Worm (Caenorhabditis elegans) whole organism, L4/young adult: ENCODE results near the gene Y48E1B.17.

Experiments
- W03F9.2 ChIP-seq: fragments of 150-350 bp; optimal IDR thresholded peaks from 2 replicates; lab custom pipeline; 2014; ENCODE audit warnings: missing biosample characterization, missing genetic modification characterization
- dao-5 ChIP-seq: sonication (generic microtip); optimal IDR thresholded peaks from 2 replicates; lab custom pipeline; 2016; ENCODE audit warnings: missing genotype, missing genetic modification characterization, moderate library complexity, missing compliant biosample characterization
- him-1 ChIP-seq: sonication (generic microtip); optimal IDR thresholded peaks from 2 replicates; lab custom pipeline; 2016; ENCODE audit warnings: missing genotype, missing genetic modification reagents, missing genetic modification characterization, missing compliant biosample characterization

Y48E1B.17 gene

DNA sequence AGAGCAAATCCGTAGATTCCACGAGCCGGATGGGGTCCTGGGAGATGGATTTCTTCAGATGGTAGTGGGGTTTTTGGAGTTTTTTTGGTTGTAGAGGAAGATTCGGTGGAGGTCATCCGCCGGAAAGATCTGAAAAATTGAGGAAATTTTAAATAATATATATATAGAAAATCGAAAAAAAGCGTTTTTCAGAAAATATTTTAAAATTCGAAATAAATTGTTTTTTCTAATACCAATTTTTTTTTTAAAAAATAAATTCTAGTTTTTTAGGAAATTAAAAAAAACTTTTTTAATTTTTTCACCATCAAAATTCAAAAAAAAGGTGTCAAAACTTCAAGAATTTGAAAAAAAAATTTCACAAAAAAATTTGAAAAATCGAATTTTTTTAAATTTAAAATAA is at the start of gene Y48E1B.17, which contains the start of gene noa-1:
Gene Y48E1B.17 (minus strand): TSS at position 129 of the 400 bp plus-strand sequence.
Gene noa-1 (minus strand): TSS at position 101 of the 400 bp plus-strand sequence.
- no peak for TF ChIP-seq W03F9.2 (tag; lab: Kevin White, UChicago)
- TF ChIP-seq dao-5 (tag; lab: Kevin White, UChicago) = no peak
- TF ChIP-seq him-1 (tag; lab: Kevin White, UChicago) = no peak

DNA sequence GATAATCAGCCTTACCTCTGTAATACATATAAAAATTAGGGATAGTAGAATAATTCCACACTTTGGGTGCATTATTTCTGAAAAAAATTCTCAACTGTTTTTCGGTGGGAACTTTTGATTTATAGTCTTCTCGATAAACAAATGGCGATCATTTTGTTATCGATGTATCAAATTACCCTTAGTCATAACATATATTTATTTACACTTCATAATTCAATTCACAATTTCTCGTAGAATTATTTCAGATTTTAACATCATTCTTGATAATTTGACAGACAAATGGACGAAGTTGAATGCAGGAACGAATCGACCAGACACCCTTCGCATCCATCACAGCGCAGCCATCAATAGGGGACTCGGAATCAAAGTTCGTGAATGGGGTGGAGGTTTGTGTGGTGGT is 49.6 kb upstream of the Y48E1B.17 start, which contains the start of gene clec-145:
Gene clec-145 (minus strand): TSS at position 101 of the 400 bp plus-strand sequence.
- TF ChIP-seq dao-5 (tag; lab: Kevin White, UChicago) (no peak), W03F9.2 (tag; lab: Kevin White, UChicago) (no peak), him-1 (tag; lab: Kevin White, UChicago) (no peak)

DNA sequence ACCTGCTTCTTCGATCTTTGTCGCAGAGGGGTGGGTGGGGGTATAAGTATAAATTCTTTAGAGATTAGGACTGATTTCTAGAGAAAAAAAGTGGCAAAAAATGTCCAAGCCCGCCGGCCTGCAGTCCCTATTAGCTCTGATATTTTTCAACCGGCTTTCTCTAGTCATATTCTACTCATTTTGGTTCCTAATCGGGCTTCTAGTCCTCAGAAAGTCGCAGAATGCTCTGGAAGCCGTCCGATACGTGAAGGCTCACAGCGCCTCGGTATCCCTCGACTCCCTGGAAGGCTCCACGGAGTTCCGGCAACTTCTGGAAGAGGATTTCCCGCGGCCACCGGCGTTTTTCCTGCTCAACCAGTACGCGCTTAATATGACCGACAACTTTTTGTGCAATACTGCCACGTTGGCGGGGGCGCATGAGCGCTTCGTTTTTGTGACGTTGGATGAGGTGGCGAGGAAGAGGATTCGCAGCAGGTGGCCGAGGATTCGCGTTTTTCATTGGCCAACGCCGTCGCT is 44.8 kb upstream of the Y48E1B.17 start, which contains the start of gene Y48E1B.8:
Gene Y48E1B.8 (plus strand): TSS at position 51 of the 516 bp plus-strand sequence.
- TF ChIP-seq W03F9.2 (tag; lab: Kevin White, UChicago) = no peak
- TF ChIP-seq dao-5 (tag; lab: Kevin White, UChicago) = no peak
- TF ChIP-seq him-1 (tag; lab: Kevin White, UChicago) = no peak

DNA sequence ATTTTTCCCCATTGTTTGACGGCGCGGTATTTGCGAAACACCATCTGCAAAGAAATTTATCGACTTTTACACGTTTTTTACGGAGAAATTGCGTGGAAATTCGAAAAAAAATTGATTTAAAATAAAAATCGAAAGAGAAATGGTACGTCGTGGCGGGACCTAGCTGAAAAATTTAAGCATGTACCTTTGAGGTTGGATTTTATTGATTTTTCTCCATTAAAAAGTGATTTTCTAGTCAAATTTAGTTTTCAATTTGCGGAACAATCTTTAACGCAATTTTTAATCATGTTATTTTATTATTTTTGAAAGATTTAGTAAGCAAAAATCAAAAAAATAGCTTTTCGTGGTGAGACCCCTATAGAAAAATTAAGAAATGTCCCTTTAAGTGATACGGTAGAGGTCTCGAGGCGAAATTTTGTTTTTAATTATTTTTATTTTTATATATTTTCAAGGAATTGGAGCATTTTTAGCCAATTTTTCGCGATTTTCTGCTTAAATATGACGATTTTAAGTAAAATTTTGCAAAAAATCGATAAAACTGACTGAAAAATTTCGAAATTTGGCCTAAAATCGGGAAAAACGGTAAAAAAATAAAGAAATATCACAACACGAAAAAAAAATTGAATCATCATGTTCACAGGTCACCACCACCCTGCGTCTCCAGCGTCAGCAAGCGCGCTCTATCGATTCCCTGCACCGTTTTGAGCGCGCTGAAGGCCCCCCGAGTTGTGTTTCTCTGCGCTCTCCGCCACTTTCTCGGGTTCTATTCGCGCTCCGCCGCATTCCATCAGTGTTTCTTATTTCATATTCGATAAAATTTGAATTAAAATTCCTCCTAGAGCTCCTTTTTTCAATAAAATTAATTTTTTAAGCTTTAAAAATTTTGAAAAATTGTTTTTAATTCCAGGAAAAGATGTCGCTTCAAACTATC is 34.4 kb upstream of the Y48E1B.17 start, which contains the start of the genes mrpl-37 and lin-38:
Gene mrpl-37 (minus strand): TSS at position 51 of the 931 bp plus-strand sequence.
Gene lin-38 (plus strand): TSS at position 908 of the 931 bp plus-strand sequence.
- no peak for TF ChIP-seq him-1 (tag; lab: Kevin White, UChicago)

DNA sequence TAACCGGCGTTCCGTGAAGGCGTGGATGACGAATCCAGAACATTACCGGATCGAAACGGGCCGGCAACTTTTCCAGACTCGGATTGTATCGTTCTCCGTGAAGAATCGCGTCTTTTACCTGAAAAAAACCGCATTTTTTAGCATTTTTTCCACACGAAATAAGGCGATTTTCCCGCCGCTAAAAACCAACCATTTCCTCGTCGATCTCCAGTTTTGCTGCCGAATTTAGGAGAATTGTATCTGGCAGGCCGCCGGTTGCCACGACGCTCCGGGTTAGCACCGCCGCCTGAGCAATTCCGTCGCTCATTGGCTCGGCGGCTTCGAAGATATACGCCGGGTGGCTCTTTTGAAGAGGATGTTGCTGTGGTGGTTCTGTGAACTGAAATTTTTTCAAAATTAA is 33.5 kb upstream of the Y48E1B.17 start:
- TF ChIP-seq W03F9.2 (tag; lab: Kevin White, UChicago) = no peak

DNA sequence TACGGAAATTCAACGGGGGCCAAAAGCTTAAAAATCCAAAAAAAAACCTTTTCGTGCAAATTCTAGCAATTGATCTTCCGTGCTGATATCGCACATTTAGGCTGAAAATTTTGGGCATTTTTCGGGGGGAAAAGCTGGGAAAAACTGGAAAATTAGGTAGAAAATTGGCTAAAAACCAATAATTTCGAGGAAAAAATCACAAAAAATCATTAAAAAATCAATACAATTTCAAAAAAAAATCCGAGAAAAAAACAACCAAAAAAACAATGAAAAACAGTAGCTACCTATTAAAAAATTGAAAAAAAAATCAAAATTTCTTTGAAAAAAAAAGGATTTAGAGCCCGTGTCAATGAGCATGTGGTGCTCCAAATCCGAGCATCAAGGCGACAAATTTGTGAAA is 27.0 kb upstream of the Y48E1B.17 start, which contains the start of gene Y48E1B.3:
Gene Y48E1B.3 (minus strand): TSS at position 101 of the 400 bp plus-strand sequence.
- TF ChIP-seq him-1 (tag; lab: Kevin White, UChicago) = no peak
- TF ChIP-seq W03F9.2 (tag; lab: Kevin White, UChicago) = no peak
- no peak for TF ChIP-seq dao-5 (tag; lab: Kevin White, UChicago)

DNA sequence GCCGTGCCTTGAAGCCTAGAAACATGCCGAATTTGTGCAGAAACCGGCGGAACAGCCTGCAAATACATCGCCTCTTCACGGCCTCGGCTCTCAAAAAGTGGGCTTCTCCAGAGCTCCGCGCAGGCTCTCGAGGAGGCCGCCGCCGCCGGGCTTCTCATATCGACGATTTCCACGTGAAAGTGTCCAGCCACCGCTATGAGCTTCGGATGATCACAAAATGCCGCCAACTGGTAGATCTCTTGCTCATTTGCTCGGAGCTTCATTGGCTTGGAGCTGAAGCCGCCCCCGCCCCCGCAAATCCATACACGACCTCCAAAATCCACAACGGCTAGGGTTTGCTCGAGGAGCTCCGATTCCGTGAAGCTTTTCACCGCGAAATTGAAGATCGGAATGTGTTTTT is 19.7 kb upstream of the Y48E1B.17 start:
- TF ChIP-seq dao-5 (tag; lab: Kevin White, UChicago) (no peak), him-1 (tag; lab: Kevin White, UChicago) (no peak), W03F9.2 (tag; lab: Kevin White, UChicago) (no peak)

DNA sequence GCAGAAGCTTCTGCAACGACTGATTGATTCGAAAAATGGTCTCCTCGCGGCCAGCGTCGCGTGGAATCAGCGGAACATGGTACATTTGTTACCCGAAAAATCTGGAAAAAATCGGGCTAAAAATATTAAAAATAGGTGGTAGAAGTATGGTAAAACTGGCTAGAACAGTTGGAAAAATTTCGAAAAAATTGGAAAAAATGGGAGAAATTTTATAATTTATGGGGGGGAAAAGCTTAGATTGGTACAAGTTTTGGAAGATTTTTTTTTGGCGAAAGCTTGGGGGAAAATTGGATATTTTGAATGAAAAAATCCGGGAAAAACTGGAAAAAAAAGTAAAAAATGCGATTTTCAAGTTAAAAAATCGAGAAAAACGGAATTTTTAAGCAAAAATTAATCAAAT is 6.7 kb upstream of the Y48E1B.17 start, which contains the start of gene ddl-2:
Gene ddl-2 (minus strand): TSS at position 101 of the 400 bp plus-strand sequence.
- TF ChIP-seq W03F9.2 (tag; lab: Kevin White, UChicago) = no peak
- no peak for TF ChIP-seq dao-5 (tag; lab: Kevin White, UChicago)

DNA sequence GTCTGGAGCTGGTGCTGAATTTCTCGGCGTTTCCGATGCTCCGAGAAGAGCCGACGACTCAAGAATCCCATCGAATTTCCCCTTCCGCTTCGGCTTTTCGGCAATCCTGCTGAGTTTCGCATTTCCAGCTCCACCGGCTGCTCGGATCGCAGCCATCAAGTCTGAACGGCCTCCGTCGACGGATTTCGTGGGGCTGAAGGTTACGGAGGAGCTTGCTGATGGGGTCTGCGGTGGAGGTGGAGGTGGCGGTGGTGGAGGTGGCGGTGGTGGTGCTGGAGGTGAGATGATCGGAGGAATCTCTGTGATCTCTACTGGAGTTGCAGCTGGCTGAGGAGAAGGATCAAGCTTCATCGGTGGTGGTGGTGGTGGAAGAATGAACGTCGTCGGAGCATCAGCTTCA is 2.1 kb upstream of the Y48E1B.17 start:
- TF ChIP-seq him-1 (tag; lab: Kevin White, UChicago) (no peak), dao-5 (tag; lab: Kevin White, UChicago) (no peak), W03F9.2 (tag; lab: Kevin White, UChicago) (no peak)

DNA sequence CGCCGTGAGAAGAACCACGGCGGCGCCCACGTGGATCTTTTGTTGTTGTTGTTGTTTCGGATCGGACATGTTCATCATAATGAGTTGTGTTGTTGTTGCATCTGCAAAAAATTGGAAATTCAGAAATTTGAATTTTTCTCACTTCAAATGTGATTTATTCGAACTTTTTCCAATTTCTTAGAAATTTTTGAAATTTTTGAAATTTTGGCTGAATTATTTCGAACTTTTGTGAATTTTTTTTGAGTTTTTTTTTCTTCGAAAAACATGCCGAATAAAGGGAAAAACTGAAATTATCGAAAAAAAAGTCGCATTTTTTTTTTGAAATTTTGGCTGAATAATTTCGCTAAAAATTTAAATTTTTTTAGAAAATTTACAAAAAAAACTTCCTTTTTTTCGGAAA is 9.8 kb downstream of the Y48E1B.17 start, which contains the start of gene snx-14:
Gene snx-14 (minus strand): TSS at position 101 of the 400 bp plus-strand sequence.
- TF ChIP-seq him-1 (tag; lab: Kevin White, UChicago) = no peak
- no peak for TF ChIP-seq dao-5 (tag; lab: Kevin White, UChicago)
- TF ChIP-seq W03F9.2 (tag; lab: Kevin White, UChicago) = no peak

DNA sequence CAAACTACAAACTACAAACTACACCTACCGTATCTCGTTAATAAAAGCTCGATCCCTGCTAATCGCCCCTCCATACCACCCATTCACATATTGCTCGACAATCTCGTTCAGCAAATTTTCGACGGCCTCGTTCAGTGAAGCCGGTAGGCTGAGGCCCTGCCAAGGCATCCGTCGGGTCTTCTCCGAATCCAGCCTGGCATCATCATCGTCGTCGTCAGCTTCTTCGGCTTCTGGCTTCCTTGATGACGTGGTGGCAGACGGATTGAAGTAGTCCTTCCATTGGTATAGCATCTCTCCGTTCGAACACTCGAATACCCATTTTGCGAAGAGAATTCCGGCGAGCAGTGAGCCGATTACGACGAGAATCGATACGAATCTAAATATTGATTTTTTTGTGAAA is 10.2 kb downstream of the Y48E1B.17 start:
- TF ChIP-seq him-1 (tag; lab: Kevin White, UChicago) = no peak
- no peak for TF ChIP-seq dao-5 (tag; lab: Kevin White, UChicago)
- TF ChIP-seq W03F9.2 (tag; lab: Kevin White, UChicago) = no peak

DNA sequence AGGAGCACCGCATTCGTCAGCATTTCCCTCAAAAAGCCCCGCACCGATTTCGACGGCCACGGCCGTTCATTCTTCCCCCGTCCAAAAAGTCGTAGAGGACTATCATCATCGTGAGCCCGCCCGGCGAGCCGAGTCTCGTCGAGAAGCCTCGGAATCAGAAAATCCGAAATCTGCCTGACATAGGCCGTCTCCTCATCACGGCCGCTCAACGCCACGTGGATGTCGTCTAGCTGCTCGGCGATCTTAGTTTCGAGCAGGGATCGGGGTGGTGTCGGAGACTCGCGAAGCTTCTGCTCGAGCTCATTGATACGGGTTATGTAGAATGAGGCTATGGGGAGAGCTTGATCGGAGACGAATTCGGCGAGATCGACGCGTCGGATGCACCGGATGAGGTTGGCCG is 11.8 kb downstream of the Y48E1B.17 start:
- TF ChIP-seq dao-5 (tag; lab: Kevin White, UChicago) (no peak), him-1 (tag; lab: Kevin White, UChicago) (no peak), W03F9.2 (tag; lab: Kevin White, UChicago) (no peak)

DNA sequence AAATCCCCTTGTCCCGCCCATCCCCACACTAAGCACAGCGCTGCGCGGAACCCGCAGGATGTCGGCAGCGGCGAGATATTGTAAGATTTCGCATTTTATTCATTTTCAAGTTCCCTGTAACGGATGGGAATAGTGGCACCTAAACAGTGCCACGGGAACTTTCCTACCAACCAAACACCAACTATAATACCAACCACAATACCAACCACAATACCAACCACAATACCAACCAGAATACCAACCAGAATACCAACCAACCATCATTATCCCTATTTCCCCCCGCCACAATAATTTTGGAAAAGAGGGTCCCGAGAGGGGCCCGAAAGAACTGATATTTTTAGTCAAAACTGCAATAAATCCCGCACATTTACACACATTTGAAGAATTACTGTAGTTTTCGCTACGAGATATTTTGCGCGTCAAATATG is 18.9 kb downstream of the Y48E1B.17 start:
- TF ChIP-seq him-1 (tag; lab: Kevin White, UChicago) = no peak
- no peak for TF ChIP-seq W03F9.2 (tag; lab: Kevin White, UChicago)
- TF ChIP-seq dao-5 (tag; lab: Kevin White, UChicago) = no peak
